Fruit fly (Drosophila melanogaster): ENCODE results near the gene loj.

Gene loj

dm6 chr3L:6094697-6095096 lies at the start of gene loj, which contains the start of gene CG10467:
loj (plus strand) TSS chr3L:6094987.
CG10467 (minus strand) TSS chr3L:6094747.
- no peak for TF ChIP-seq psq (optimal IDR thresholded peaks at IDR 0.05)
- no peak for TF ChIP-seq CG8478 (optimal IDR thresholded peaks at IDR 0.05)
- TF ChIP-seq pan (optimal IDR thresholded peaks at IDR 0.05): no peak
- TF ChIP-seq usp (GFP tag; optimal IDR thresholded peaks at IDR 0.05): no peak
- no peak for TF ChIP-seq Dll (optimal IDR thresholded peaks at IDR 0.05)
- TF ChIP-seq EcR (GFP tag; optimal IDR thresholded peaks at IDR 0.05): no peak

- TF ChIP-seq usp (GFP tag; optimal IDR thresholded peaks at IDR 0.05): no peak
- TF ChIP-seq psq (optimal IDR thresholded peaks at IDR 0.05): no peak
- no peak for TF ChIP-seq pan (optimal IDR thresholded peaks at IDR 0.05)
Observed at dm6 chr3L:6050230-6050807, 44.5 kb upstream of the loj start, which contains the start of gene Jon65Aiii. Jon65Aiii (plus strand) TSS chr3L:6050757.

dm6 chr3L:6052021-6052420 lies 42.8 kb upstream of the loj start, which contains the start of gene Jon65Aii:
Jon65Aii (plus strand) TSS chr3L:6052321.
- TF ChIP-seq pan (optimal IDR thresholded peaks at IDR 0.05): no peak

- no peak for TF ChIP-seq CG8478 (optimal IDR thresholded peaks at IDR 0.05)
Observed at dm6 chr3L:6054343-6054742, 40.4 kb upstream of the loj start, which contains the start of gene Jon65Ai. Jon65Ai (minus strand) TSS chr3L:6054443.

dm6 chr3L:6054803-6055202 lies 40.0 kb upstream of the loj start, which contains the start of gene tant:
tant (plus strand) TSS chr3L:6055136.
- TF ChIP-seq EcR (GFP tag; optimal IDR thresholded peaks at IDR 0.05) (no peak), pan (optimal IDR thresholded peaks at IDR 0.05) (no peak), Dll (optimal IDR thresholded peaks at IDR 0.05) (no peak), usp (GFP tag; optimal IDR thresholded peaks at IDR 0.05) (no peak), psq (optimal IDR thresholded peaks at IDR 0.05) (no peak), CG8478 (optimal IDR thresholded peaks at IDR 0.05) (no peak)

dm6 chr3L:6059062-6059708 lies 35.6 kb upstream of the loj start, which contains the start of gene CG6592:
CG6592 (plus strand) TSS chr3L:6059658.
- TF ChIP-seq Dll (optimal IDR thresholded peaks at IDR 0.05) (no peak), CG8478 (optimal IDR thresholded peaks at IDR 0.05) (no peak), EcR (GFP tag; optimal IDR thresholded peaks at IDR 0.05) (no peak), pan (optimal IDR thresholded peaks at IDR 0.05) (no peak), usp (GFP tag; optimal IDR thresholded peaks at IDR 0.05) (no peak), psq (optimal IDR thresholded peaks at IDR 0.05) (no peak)

dm6 chr3L:6062860-6063607 lies 31.8 kb upstream of the loj start, which contains the start of gene CG10472:
CG10472 (minus strand) TSS chr3L:6062910.
- TF ChIP-seq pan (optimal IDR thresholded peaks at IDR 0.05) (no peak), Dll (optimal IDR thresholded peaks at IDR 0.05) (no peak), psq (optimal IDR thresholded peaks at IDR 0.05) (no peak), CG8478 (optimal IDR thresholded peaks at IDR 0.05) (no peak), EcR (GFP tag; optimal IDR thresholded peaks at IDR 0.05) (no peak), usp (GFP tag; optimal IDR thresholded peaks at IDR 0.05) (no peak)

dm6 chr3L:6065881-6066389 lies 28.9 kb upstream of the loj start, which contains the start of gene CG42269:
CG42269 (plus strand) TSS chr3L:6066296.
- TF ChIP-seq psq (optimal IDR thresholded peaks at IDR 0.05) (no peak), CG8478 (optimal IDR thresholded peaks at IDR 0.05) (no peak)

dm6 chr3L:6068178-6068577 lies 26.6 kb upstream of the loj start:
- TF ChIP-seq EcR (GFP tag; optimal IDR thresholded peaks at IDR 0.05) (no peak), usp (GFP tag; optimal IDR thresholded peaks at IDR 0.05) (no peak), Dll (optimal IDR thresholded peaks at IDR 0.05) (no peak), CG8478 (optimal IDR thresholded peaks at IDR 0.05) (no peak)

- TF ChIP-seq Dll (optimal IDR thresholded peaks at IDR 0.05) (no peak), usp (GFP tag; optimal IDR thresholded peaks at IDR 0.05) (no peak), EcR (GFP tag; optimal IDR thresholded peaks at IDR 0.05) (no peak), CG8478 (optimal IDR thresholded peaks at IDR 0.05) (no peak), psq (optimal IDR thresholded peaks at IDR 0.05) (no peak), pan (optimal IDR thresholded peaks at IDR 0.05) (no peak)
Observed at dm6 chr3L:6070119-6070518, 24.7 kb upstream of the loj start.

dm6 chr3L:6071454-6072189 lies 23.2 kb upstream of the loj start, which contains the start of gene CG6602:
CG6602 (plus strand) TSS chr3L:6072139.
- TF ChIP-seq pan (optimal IDR thresholded peaks at IDR 0.05): no peak
